Fruit fly (Drosophila melanogaster) whole organism, wandering third instar larva: ENCODE measurements around the gene CG3558.

ENCODE experiments used
- CG32264 ChIP-seq: fragments of 200-800 bp; sonication (Bioruptor generic); optimal IDR thresholded peaks from 2 replicates; lab custom pipeline; 2016; ENCODE audit warnings: missing biosample characterization, missing genetic modification characterization
- Myc ChIP-seq: fragments of >200 bp; optimal IDR thresholded peaks from 2 replicates; lab custom pipeline; 2017
- Sp1 ChIP-seq: fragments of 200-800 bp; sonication (Bioruptor generic); optimal IDR thresholded peaks from 3 replicates; lab custom pipeline; 2019; ENCODE audit warnings: missing biosample characterization, mild to moderate bottlenecking, missing genetic modification characterization, moderate library complexity
- usp ChIP-seq: fragments of >200 bp; optimal IDR thresholded peaks from 2 replicates; lab custom pipeline; 2017; ENCODE audit warnings: missing biosample characterization, missing genetic modification characterization

DNA sequence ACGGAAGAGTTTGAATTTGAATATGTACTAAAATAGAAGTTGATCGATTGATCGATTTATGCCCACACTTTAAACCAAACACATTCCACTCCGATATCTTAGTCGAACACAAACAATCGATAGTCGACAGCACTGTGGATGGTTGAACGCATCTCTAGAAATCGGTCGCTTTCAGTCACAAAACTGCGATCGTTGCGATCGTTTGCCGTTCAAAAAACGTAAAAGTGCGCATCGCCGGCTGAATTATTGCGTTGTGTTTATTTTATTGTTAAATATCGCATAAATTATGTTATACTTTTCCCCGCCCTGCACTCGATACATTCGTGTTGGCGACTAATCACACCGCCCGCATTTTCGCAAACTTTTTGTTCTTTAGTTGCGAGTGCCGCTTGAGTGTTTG is 6.4 kb downstream of the CG3558 start, which contains the start of gene Ccdc85:
- TF ChIP-seq CG32264 (no peak), Myc (peak; percentile 40), usp (GFP tag; lab: Kevin White, UChicago) (no peak), Sp1 (no peak)
